Worm (Caenorhabditis elegans): Measurements from ENCODE around the gene T13C2.2.

DNA sequence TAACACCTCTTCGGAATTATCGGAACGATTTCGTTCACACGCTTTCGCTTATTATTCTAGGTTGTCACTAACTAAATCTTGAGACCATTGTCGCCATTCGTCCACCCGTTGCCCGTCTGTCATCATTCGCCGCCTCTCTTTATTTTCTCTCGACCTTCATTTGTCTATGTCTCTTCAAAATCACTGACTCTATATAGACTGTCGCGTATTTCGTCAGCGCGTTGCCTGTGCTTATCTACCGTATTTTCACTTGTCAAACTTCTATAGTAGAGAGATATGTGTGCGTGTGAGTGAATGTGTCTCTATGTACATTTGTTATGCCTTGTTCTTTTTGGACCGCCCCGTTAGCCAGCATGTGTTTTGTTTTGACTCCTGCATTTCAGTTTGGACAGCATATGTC lies 37.1 kb downstream of the T13C2.2 start:
- TF ChIP-seq ama-1 (optimal IDR thresholded peaks at IDR 0.05) (no peak), ama-1 (GFP tag; optimal IDR thresholded peaks at IDR 0.05) (no peak), repo-1 (tag; optimal IDR thresholded peaks at IDR 0.05) (no peak)
